Fruit fly (Drosophila melanogaster) whole organism, embryonic: ENCODE measurements around the gene Ctr1A.

Experiments
- Asciz ChIP-seq: fragments of 200-800 bp; sonication (Bioruptor generic); optimal IDR thresholded peaks from 2 replicates; lab custom pipeline; 2017; ENCODE audit warnings: missing biosample characterization, mild to moderate bottlenecking, missing genetic modification characterization, missing genetic modification reagents
- C15 ChIP-seq: fragments of 200-800 bp; sonication (Bioruptor generic); IDR thresholded peaks from 3 replicates; pipeline ENCODE4 v1.3.6; 2022; ENCODE audit warnings: missing biosample characterization, missing genetic modification characterization
- CG10462 ChIP-seq: fragments of 200-800 bp; sonication (Bioruptor generic); optimal IDR thresholded peaks from 2 replicates; lab custom pipeline; 2016; ENCODE audit warnings: missing biosample characterization, missing genetic modification characterization
- CG10543 ChIP-seq: fragments of 200-800 bp; sonication (Bioruptor generic); optimal IDR thresholded peaks from 3 replicates; lab custom pipeline; 2017; ENCODE audit warnings: missing biosample characterization, mild to moderate bottlenecking, missing genetic modification characterization, moderate library complexity
- CG11504 ChIP-seq: fragments of 200-800 bp; sonication (Bioruptor generic); optimal IDR thresholded peaks from 3 replicates; lab custom pipeline; 2019; ENCODE audit warnings: missing biosample characterization, mild to moderate bottlenecking, missing genetic modification characterization, moderate library complexity
- CG11696 ChIP-seq: fragments of 200-800 bp; sonication (Bioruptor generic); IDR thresholded peaks from 2 replicates; pipeline ENCODE4 v1.3.6; 2022; ENCODE audit warnings: missing biosample characterization, missing genetic modification characterization
- CG12155 ChIP-seq: fragments of 200-800 bp; sonication (Bioruptor generic); optimal IDR thresholded peaks from 3 replicates; lab custom pipeline; 2016; ENCODE audit warnings: missing biosample characterization, missing genetic modification characterization
- CG12391 ChIP-seq: fragments of 200-800 bp; sonication (Bioruptor generic); optimal IDR thresholded peaks from 3 replicates; lab custom pipeline; 2018; ENCODE audit warnings: missing biosample characterization, mild to moderate bottlenecking, missing genetic modification characterization, moderate library complexity
- CG12744 ChIP-seq: fragments of 200-800 bp; sonication (Bioruptor generic); optimal IDR thresholded peaks from 2 replicates; lab custom pipeline; 2016; ENCODE audit warnings: missing biosample characterization, missing genetic modification characterization
- CG13296 ChIP-seq: fragments of 200-800 bp; sonication (Bioruptor generic); optimal IDR thresholded peaks from 3 replicates; lab custom pipeline; 2018; ENCODE audit warnings: missing biosample characterization, mild to moderate bottlenecking, missing genetic modification characterization
- CG13894 ChIP-seq: fragments of 200-800 bp; sonication (Bioruptor generic); optimal IDR thresholded peaks from 3 replicates; lab custom pipeline; 2018; ENCODE audit warnings: missing biosample characterization, mild to moderate bottlenecking, missing genetic modification characterization, moderate library complexity
- CG15514 ChIP-seq: fragments of 200-800 bp; sonication (Bioruptor generic); optimal IDR thresholded peaks from 3 replicates; lab custom pipeline; 2017; ENCODE audit warnings: missing biosample characterization, missing genetic modification characterization, mild to moderate bottlenecking, moderate library complexity, missing genetic modification reagents
- CG18764 ChIP-seq: fragments of 200-800 bp; sonication (Bioruptor generic); optimal IDR thresholded peaks from 3 replicates; lab custom pipeline; 2016; ENCODE audit warnings: missing biosample characterization, missing genetic modification characterization
- CG30403 ChIP-seq: fragments of 200-800 bp; sonication (Bioruptor generic); optimal IDR thresholded peaks from 3 replicates; lab custom pipeline; 2016; ENCODE audit warnings: missing biosample characterization, missing genetic modification characterization
- CG33557 ChIP-seq: fragments of 200-800 bp; sonication (Bioruptor generic); optimal IDR thresholded peaks from 2 replicates; lab custom pipeline; 2019; ENCODE audit warnings: missing biosample characterization, mild to moderate bottlenecking, missing genetic modification characterization, moderate library complexity
- CG6854 ChIP-seq: fragments of 200-800 bp; sonication (Bioruptor generic); optimal IDR thresholded peaks from 3 replicates; lab custom pipeline; 2017; ENCODE audit warnings: missing biosample characterization, mild to moderate bottlenecking, missing genetic modification characterization
- CG8290 ChIP-seq, 3 experiments: fragments of 200-800 bp; sonication (Bioruptor generic); optimal IDR thresholded peaks; 2 replicates each; lab custom pipeline; 2016 to 2019; ENCODE audit warnings: missing biosample characterization in 3 of 3, missing genetic modification characterization in 3 of 3, mild to moderate bottlenecking in 2 of 3, moderate library complexity in 1 of 3
- CG9727 ChIP-seq: fragments of 200-800 bp; sonication (Bioruptor generic); optimal IDR thresholded peaks from 3 replicates; lab custom pipeline; 2017; ENCODE audit warnings: missing biosample characterization, mild to moderate bottlenecking, missing genetic modification characterization
- CTCF ChIP-seq: fragments of 200-800 bp; sonication (Bioruptor generic); optimal IDR thresholded peaks from 2 replicates; lab custom pipeline; 2017; ENCODE audit warnings: missing biosample characterization, mild to moderate bottlenecking, missing genetic modification characterization, moderate library complexity
- Deaf1 ChIP-seq: fragments of 200-800 bp; optimal IDR thresholded peaks from 3 replicates; lab custom pipeline; 2019; ENCODE audit warnings: missing biosample characterization, mild to moderate bottlenecking, missing genetic modification characterization, moderate library complexity
- Dek ChIP-seq: fragments of 200-800 bp; sonication (Bioruptor generic); optimal IDR thresholded peaks from 3 replicates; lab custom pipeline; 2019; ENCODE audit warnings: missing biosample characterization, mild to moderate bottlenecking, missing genetic modification characterization, moderate library complexity
- Fer3 ChIP-seq: fragments of 200-800 bp; sonication (Bioruptor generic); optimal IDR thresholded peaks from 2 replicates; lab custom pipeline; 2018; ENCODE audit warnings: missing biosample characterization, mild to moderate bottlenecking, missing genetic modification characterization, moderate library complexity
- HHEX ChIP-seq: fragments of 200-800 bp; sonication (Bioruptor generic); optimal IDR thresholded peaks from 3 replicates; lab custom pipeline; 2017; ENCODE audit warnings: missing biosample characterization, mild to moderate bottlenecking, missing genetic modification characterization, missing genetic modification reagents
- Hr78 ChIP-seq, 2 experiments: fragments of 200-800 bp in 1 of 2; fragments of >200 bp in 1 of 2; sonication (Bioruptor generic) in 1 of 2; optimal IDR thresholded peaks; 2 replicates each; lab custom pipeline; 2017 to 2019; ENCODE audit warnings: missing biosample characterization in 2 of 2, missing genetic modification characterization in 2 of 2, mild to moderate bottlenecking in 1 of 2, moderate library complexity in 1 of 2
- Meics ChIP-seq: fragments of 200-800 bp; sonication (Bioruptor generic); optimal IDR thresholded peaks from 2 replicates; lab custom pipeline; 2017; ENCODE audit warnings: missing biosample characterization, mild to moderate bottlenecking, missing genetic modification characterization
- Nf-YC ChIP-seq: fragments of 200-800 bp; optimal IDR thresholded peaks from 3 replicates; lab custom pipeline; 2019; ENCODE audit warnings: missing biosample characterization, mild to moderate bottlenecking, missing genetic modification characterization, moderate library complexity
- Oli ChIP-seq: fragments of 200-800 bp; sonication (Bioruptor generic); optimal IDR thresholded peaks from 2 replicates; lab custom pipeline; 2018; ENCODE audit warnings: missing biosample characterization, mild to moderate bottlenecking, missing genetic modification characterization, moderate library complexity
- PHDP ChIP-seq: fragments of 200-800 bp; sonication (Bioruptor generic); optimal IDR thresholded peaks from 3 replicates; lab custom pipeline; 2018; ENCODE audit warnings: missing biosample characterization, mild to moderate bottlenecking, missing genetic modification characterization, moderate library complexity
- Pdp1 ChIP-seq, 2 experiments: fragments of 200-800 bp; sonication (Bioruptor generic); optimal IDR thresholded peaks; 3 replicates each; lab custom pipeline; 2016; ENCODE audit warnings: missing biosample characterization in 2 of 2, missing genetic modification characterization in 2 of 2, mild to moderate bottlenecking in 1 of 2, moderate library complexity in 1 of 2
- Rfx ChIP-seq: fragments of 200-800 bp; sonication (Bioruptor generic); IDR thresholded peaks from 2 replicates; pipeline ENCODE4 v1.3.6; 2022; ENCODE audit warnings: missing biosample characterization, missing genetic modification characterization
- aop ChIP-seq: fragments of 200-800 bp; sonication (Bioruptor generic); IDR thresholded peaks from 2 replicates; pipeline ENCODE4 v1.3.6; 2022; ENCODE audit warnings: missing biosample characterization, missing genetic modification characterization
- bcd ChIP-seq: fragments of 200-800 bp; sonication (Bioruptor generic); optimal IDR thresholded peaks from 2 replicates; lab custom pipeline; 2017; ENCODE audit warnings: missing biosample characterization, mild to moderate bottlenecking, missing genetic modification characterization
- chinmo ChIP-seq: fragments of 200-800 bp; sonication (Bioruptor generic); IDR thresholded peaks from 4 replicates; pipeline ENCODE4 v1.3.6; 2022; ENCODE audit warnings: missing biosample characterization, missing genetic modification characterization; ENCODE audit not compliant: partially characterized antibody
- ci ChIP-seq: fragments of 200-800 bp; sonication (Bioruptor generic); IDR thresholded peaks from 3 replicates; pipeline ENCODE4 v1.3.6; 2022; ENCODE audit warnings: missing biosample characterization, missing genetic modification characterization
- crc ChIP-seq: fragments of 200-800 bp; sonication (Bioruptor generic); optimal IDR thresholded peaks from 2 replicates; lab custom pipeline; 2016; ENCODE audit warnings: missing biosample characterization, missing genetic modification characterization
- dysf ChIP-seq: fragments of 200-800 bp; sonication (Bioruptor generic); IDR thresholded peaks from 3 replicates; pipeline ENCODE4 v1.3.6; 2022; ENCODE audit warnings: missing biosample characterization, missing genetic modification characterization
- hkb ChIP-seq, 2 experiments: fragments of 200-800 bp in 1 of 2; fragments of >200 bp in 1 of 2; sonication (Bioruptor generic) in 1 of 2; IDR thresholded peaks in 1 of 2; optimal IDR thresholded peaks in 1 of 2; 2 replicates each; pipeline versions ENCODE4 v1.3.6 to Lab custom; 2017 to 2022; ENCODE audit warnings: missing biosample characterization in 1 of 2, missing genetic modification characterization in 1 of 2
- hth ChIP-seq: fragments of >200 bp; optimal IDR thresholded peaks from 2 replicates; lab custom pipeline; 2017; ENCODE audit warnings: inconsistent platforms
- ken ChIP-seq: fragments of 200-800 bp; sonication (Bioruptor generic); IDR thresholded peaks from 3 replicates; pipeline ENCODE4 v1.3.6; 2022; ENCODE audit warnings: missing biosample characterization, missing genetic modification characterization
- lbe ChIP-seq: fragments of 200-800 bp; sonication (Bioruptor generic); optimal IDR thresholded peaks from 2 replicates; lab custom pipeline; 2016; ENCODE audit warnings: missing biosample characterization, mild to moderate bottlenecking, missing genetic modification characterization
- nau ChIP-seq: fragments of 200-800 bp; sonication (Bioruptor generic); optimal IDR thresholded peaks from 3 replicates; lab custom pipeline; 2017; ENCODE audit warnings: missing biosample characterization, mild to moderate bottlenecking, missing genetic modification characterization, missing genetic modification reagents
- pzg ChIP-seq: fragments of 200-800 bp; sonication (Bioruptor generic); optimal IDR thresholded peaks from 3 replicates; lab custom pipeline; 2018; ENCODE audit warnings: missing biosample characterization, mild to moderate bottlenecking, missing genetic modification characterization, moderate library complexity
- ranshi ChIP-seq: fragments of 200-800 bp; sonication (Bioruptor generic); IDR thresholded peaks from 2 replicates; pipeline ENCODE4 v1.3.6; 2022; ENCODE audit warnings: missing biosample characterization, missing genetic modification characterization
- sqz ChIP-seq: fragments of 200-800 bp; sonication (Bioruptor generic); optimal IDR thresholded peaks from 3 replicates; lab custom pipeline; 2018; ENCODE audit warnings: missing biosample characterization, mild to moderate bottlenecking, missing genetic modification characterization
- sr ChIP-seq: fragments of 200-800 bp; sonication (Bioruptor generic); IDR thresholded peaks from 3 replicates; pipeline ENCODE4 v1.3.6; 2022; ENCODE audit warnings: missing biosample characterization, missing genetic modification characterization
- sug ChIP-seq: fragments of 200-800 bp; optimal IDR thresholded peaks from 2 replicates; lab custom pipeline; 2019; ENCODE audit warnings: missing biosample characterization, mild to moderate bottlenecking, missing genetic modification characterization, moderate library complexity
- trem ChIP-seq: fragments of 200-800 bp; optimal IDR thresholded peaks from 3 replicates; lab custom pipeline; 2019; ENCODE audit warnings: missing biosample characterization, mild to moderate bottlenecking, missing genetic modification characterization, moderate library complexity

Ctr1A gene

dm6 chrX:6656626-6657558 is 4.6 kb upstream of the Ctr1A start:
- TF ChIP-seq CG6854 (GFP tag; lab: Kevin White, UChicago) (peak; percentile 54), hth (lab: Kevin White, UChicago) (no peak), CG10543 (GFP tag; lab: Kevin White, UChicago) (peak; percentile 83), Pdp1 (GFP tag; optimal IDR thresholded peaks at IDR 0.05; lab: Kevin White, UChicago) (peak in 1 of 2 experiments; percentile 82), dysf (GFP tag; lab: Robert Waterston, UW) (peak; percentile 53; the same call in 1 of the 3 replicates), CG30403 (GFP tag; lab: Kevin White, UChicago) (peak; percentile 35), CTCF (GFP tag; lab: Kevin White, UChicago) (no peak), CG11696 (GFP tag; lab: Robert Waterston, UW) (no peak), CG13894 (tag; lab: Kevin White, UChicago) (peak; percentile 67), HHEX (GFP tag; lab: Kevin White, UChicago) (peak; percentile 46), Nf-YC (tag; lab: Kevin White, UChicago) (peak; percentile 59), ranshi (GFP tag; lab: Robert Waterston, UW) (0 out of 2 replicates have a peak, but pooled peaks have one; percentile 4), CG15514 (GFP tag; lab: Kevin White, UChicago) (peak; percentile 61), CG12391 (tag; lab: Kevin White, UChicago) (peak; percentile 63), Asciz (GFP tag; lab: Kevin White, UChicago) (peak; percentile 41), CG33557 (GFP tag; lab: Kevin White, UChicago) (peak; percentile 10), Dek (tag; lab: Kevin White, UChicago) (peak; percentile 23), CG12155 (GFP tag; lab: Kevin White, UChicago) (peak; percentile 2), Hr78 (GFP tag; optimal IDR thresholded peaks at IDR 0.05; lab: Kevin White, UChicago) (no peak), bcd (GFP tag; lab: Kevin White, UChicago) (peak; percentile 3), CG18764 (no peak), Deaf1 (tag; lab: Kevin White, UChicago) (peak; percentile 78), Meics (GFP tag; lab: Kevin White, UChicago) (peak; percentile 57), lbe (GFP tag; lab: Kevin White, UChicago) (peak; percentile 46), CG8290 (GFP tag; optimal IDR thresholded peaks at IDR 0.05; lab: Kevin White, UChicago) (no peak), CG8290 (tag; optimal IDR thresholded peaks at IDR 0.05; lab: Kevin White, UChicago) (peak in 1 of 2 experiments; percentile 1), hkb (optimal IDR thresholded peaks at IDR 0.05; lab: Kevin White, UChicago) (no peak), hkb (GFP tag; IDR thresholded peaks at IDR 0.05; lab: Robert Waterston, UW) (peak; percentile 64), trem (tag; lab: Kevin White, UChicago) (peak; percentile 46), ci (GFP tag; lab: Robert Waterston, UW) (no peak), pzg (GFP tag; lab: Kevin White, UChicago) (no peak), chinmo (no peak), PHDP (tag; lab: Kevin White, UChicago) (peak; percentile 61), Oli (tag; lab: Kevin White, UChicago) (peak; percentile 40), sug (peak; percentile 61), C15 (GFP tag; lab: Robert Waterston, UW) (no peak), CG9727 (peak; percentile 45), CG12744 (GFP tag; lab: Kevin White, UChicago) (no peak), Fer3 (tag; lab: Kevin White, UChicago) (peak; percentile 71), ken (GFP tag; lab: Robert Waterston, UW) (no peak), crc (GFP tag; lab: Kevin White, UChicago) (no peak), CG13296 (peak; percentile 65), Rfx (GFP tag; lab: Robert Waterston, UW) (peak; percentile 46), nau (GFP tag; lab: Kevin White, UChicago) (peak; percentile 33), sqz (peak; percentile 70), aop (no peak), CG10462 (no peak), CG11504 (tag; lab: Kevin White, UChicago) (peak; percentile 61), sr (GFP tag; lab: Robert Waterston, UW) (peak; percentile 96)
